Fruit fly (Drosophila melanogaster) whole organism, wandering third instar larva: Measurements from ENCODE around the gene lectin-21Cb.

ENCODE experiments used
- Abd-B ChIP-seq: fragments of >200 bp; optimal IDR thresholded peaks from 2 replicates; lab custom pipeline; 2017; ENCODE audit warnings: missing biosample characterization, missing genetic modification characterization
- CG32264 ChIP-seq: fragments of 200-800 bp; sonication (Bioruptor generic); optimal IDR thresholded peaks from 2 replicates; lab custom pipeline; 2016; ENCODE audit warnings: missing biosample characterization, missing genetic modification characterization
- CG9705 ChIP-seq: fragments of 200-800 bp; sonication (Bioruptor generic); optimal IDR thresholded peaks from 2 replicates; lab custom pipeline; 2018; ENCODE audit warnings: missing biosample characterization, mild to moderate bottlenecking, missing genetic modification characterization
- CrebA ChIP-seq: fragments of 200-800 bp; sonication (Bioruptor generic); optimal IDR thresholded peaks from 2 replicates; lab custom pipeline; 2016; ENCODE audit warnings: missing biosample characterization, mild to moderate bottlenecking, missing genetic modification characterization, borderline replicate concordance
- Dfd ChIP-seq: fragments of >200 bp; optimal IDR thresholded peaks from 2 replicates; lab custom pipeline; 2017; ENCODE audit warnings: missing biosample characterization, missing genetic modification characterization
- Dif ChIP-seq: fragments of 200-275, 200-300 bp; sonication (Bioruptor generic); optimal IDR thresholded peaks from 2 replicates; lab custom pipeline; 2018; ENCODE audit warnings: missing biosample characterization, missing genetic modification characterization; ENCODE audit not compliant: partially characterized antibody
- GATAd ChIP-seq: sonication (Bioruptor generic); optimal IDR thresholded peaks from 2 replicates; lab custom pipeline; 2016; ENCODE audit warnings: missing biosample characterization, missing genetic modification characterization
- HLH106 ChIP-seq: fragments of 200-800 bp; optimal IDR thresholded peaks from 3 replicates; lab custom pipeline; 2019; ENCODE audit warnings: missing biosample characterization, mild to moderate bottlenecking, missing genetic modification characterization, moderate library complexity
- Hnf4 ChIP-seq: fragments of 200-800 bp; sonication (Bioruptor generic); optimal IDR thresholded peaks from 2 replicates; lab custom pipeline; 2016; ENCODE audit warnings: missing biosample characterization, mild to moderate bottlenecking, missing genetic modification characterization
- Hr78 ChIP-seq: fragments of >200 bp; optimal IDR thresholded peaks from 2 replicates; lab custom pipeline; 2017; ENCODE audit warnings: missing biosample characterization, missing genetic modification characterization
- Hr83 ChIP-seq: fragments of 200-300 bp; sonication (Bioruptor generic); optimal IDR thresholded peaks from 2 replicates; lab custom pipeline; 2016; ENCODE audit warnings: missing biosample characterization, mild to moderate bottlenecking, missing genetic modification characterization, moderate library complexity; ENCODE audit not compliant: poor library complexity, severe bottlenecking
- Jra ChIP-seq: sonication (Bioruptor generic); optimal IDR thresholded peaks from 2 replicates; lab custom pipeline; 2016; ENCODE audit warnings: missing biosample characterization, missing genetic modification characterization
- Mio ChIP-seq: sonication (Bioruptor generic); optimal IDR thresholded peaks from 2 replicates; lab custom pipeline; 2016; ENCODE audit warnings: missing biosample characterization, missing genetic modification characterization
- Myc ChIP-seq: fragments of >200 bp; optimal IDR thresholded peaks from 2 replicates; lab custom pipeline; 2017
- N ChIP-seq: fragments of >200 bp; optimal IDR thresholded peaks from 2 replicates; lab custom pipeline; 2018; ENCODE audit warnings: missing biosample characterization, missing external identifiers, missing genetic modification characterization
- OdsH ChIP-seq: fragments of 200-800 bp; sonication (Bioruptor generic); optimal IDR thresholded peaks from 2 replicates; lab custom pipeline; 2016; ENCODE audit warnings: missing biosample characterization, mild to moderate bottlenecking, missing genetic modification characterization
- Rel ChIP-seq, 2 experiments: fragments of 200-800 bp; sonication (Bioruptor generic) in 1 of 2; optimal IDR thresholded peaks; 2 replicates in 1 of 2; 3 replicates in 1 of 2; lab custom pipeline; 2016 to 2019; ENCODE audit warnings: mild to moderate bottlenecking in 2 of 2, missing biosample characterization in 2 of 2, missing genetic modification characterization in 2 of 2, moderate library complexity in 1 of 2
- Sp1 ChIP-seq: fragments of 200-800 bp; sonication (Bioruptor generic); optimal IDR thresholded peaks from 3 replicates; lab custom pipeline; 2019; ENCODE audit warnings: missing biosample characterization, mild to moderate bottlenecking, missing genetic modification characterization, moderate library complexity
- Vsx2 ChIP-seq: fragments of 200-300, 225-300 bp; sonication (Bioruptor generic); optimal IDR thresholded peaks from 2 replicates; lab custom pipeline; 2018; ENCODE audit warnings: missing biosample characterization, missing genetic modification characterization; ENCODE audit not compliant: partially characterized antibody
- br ChIP-seq: fragments of 200-800 bp; sonication (Bioruptor generic); optimal IDR thresholded peaks from 2 replicates; lab custom pipeline; 2016; ENCODE audit warnings: missing biosample characterization, missing genetic modification characterization
- brk ChIP-seq: fragments of 200-800 bp; sonication (Bioruptor generic); optimal IDR thresholded peaks from 2 replicates; lab custom pipeline; 2016; ENCODE audit warnings: missing biosample characterization, mild to moderate bottlenecking, missing genetic modification characterization
- dl ChIP-seq, 2 experiments: fragments of 175-275, 200-275 bp in 1 of 2; fragments of 200-275 bp in 1 of 2; sonication (Bioruptor generic); optimal IDR thresholded peaks; lab custom pipeline; 2018; ENCODE audit warnings: mild to moderate bottlenecking in 2 of 2, missing biosample characterization in 2 of 2, missing genetic modification characterization in 2 of 2, moderate library complexity in 2 of 2; ENCODE audit not compliant: partially characterized antibody in 2 of 2, insufficient read depth in 1 of 2
- dmrt93B ChIP-seq: fragments of 200-800 bp; sonication (Bioruptor generic); optimal IDR thresholded peaks from 2 replicates; lab custom pipeline; 2018; ENCODE audit warnings: missing biosample characterization, mild to moderate bottlenecking, missing genetic modification characterization
- dsf ChIP-seq: sonication (Bioruptor generic); optimal IDR thresholded peaks from 2 replicates; lab custom pipeline; 2016; ENCODE audit warnings: missing biosample characterization, missing genetic modification characterization, borderline replicate concordance
- ey ChIP-seq: fragments of 200-800 bp; sonication (Bioruptor generic); optimal IDR thresholded peaks from 2 replicates; lab custom pipeline; 2016; ENCODE audit warnings: missing biosample characterization, missing genetic modification characterization
- foxo ChIP-seq, 2 experiments: fragments of 200-800 bp; sonication (Bioruptor generic); optimal IDR thresholded peaks; 2 replicates in 1 of 2; 3 replicates in 1 of 2; lab custom pipeline; 2016 to 2017; ENCODE audit warnings: missing biosample characterization in 2 of 2, missing genetic modification characterization in 2 of 2
- fru ChIP-seq: fragments of 200-800 bp; sonication (Bioruptor generic); optimal IDR thresholded peaks from 3 replicates; lab custom pipeline; 2016; ENCODE audit warnings: missing biosample characterization, mild to moderate bottlenecking, missing genetic modification characterization
- h ChIP-seq: fragments of 200-800 bp; sonication (Bioruptor generic); optimal IDR thresholded peaks from 3 replicates; lab custom pipeline; 2016; ENCODE audit warnings: missing biosample characterization, mild to moderate bottlenecking, missing genetic modification characterization
- jim ChIP-seq: fragments of 175-275, 200-325 bp; sonication (Bioruptor generic); optimal IDR thresholded peaks from 2 replicates; lab custom pipeline; 2016; ENCODE audit warnings: missing biosample characterization, mild to moderate bottlenecking, missing genetic modification characterization
- lola ChIP-seq: fragments of >200 bp; optimal IDR thresholded peaks from 2 replicates; lab custom pipeline; 2017; ENCODE audit warnings: missing biosample characterization, missing genetic modification characterization
- pan ChIP-seq: fragments of >200 bp; optimal IDR thresholded peaks from 2 replicates; lab custom pipeline; 2017
- psq ChIP-seq: fragments of 200-800 bp; sonication (Bioruptor generic); optimal IDR thresholded peaks from 3 replicates; lab custom pipeline; 2017; ENCODE audit warnings: missing biosample characterization, mild to moderate bottlenecking, missing genetic modification characterization, moderate library complexity
- rgr ChIP-seq: fragments of 200-800 bp; sonication (Bioruptor generic); optimal IDR thresholded peaks from 3 replicates; lab custom pipeline; 2016; ENCODE audit warnings: missing biosample characterization, mild to moderate bottlenecking, missing genetic modification characterization
- sage ChIP-seq: fragments of 200-800 bp; sonication (Bioruptor generic); optimal IDR thresholded peaks from 2 replicates; lab custom pipeline; 2016; ENCODE audit warnings: missing biosample characterization, mild to moderate bottlenecking, missing genetic modification characterization
- sv ChIP-seq: fragments of 200-800 bp; sonication (Bioruptor generic); optimal IDR thresholded peaks from 3 replicates; lab custom pipeline; 2016; ENCODE audit warnings: missing biosample characterization, missing genetic modification characterization
- tai ChIP-seq: sonication (Bioruptor generic); optimal IDR thresholded peaks from 2 replicates; lab custom pipeline; 2016; ENCODE audit warnings: missing biosample characterization, missing genetic modification characterization
- usp ChIP-seq: fragments of >200 bp; optimal IDR thresholded peaks from 2 replicates; lab custom pipeline; 2017; ENCODE audit warnings: missing biosample characterization, missing genetic modification characterization
- woc ChIP-seq: sonication (Bioruptor generic); optimal IDR thresholded peaks from 2 replicates; lab custom pipeline; 2016; ENCODE audit warnings: missing biosample characterization, mild to moderate bottlenecking, missing genetic modification characterization

Gene lectin-21Cb

dm6 chr2L:621101-621500 lies at the start of gene lectin-21Cb:
Gene lectin-21Cb, minus strand, starts transcription at chr2L:621201.
- TF ChIP-seq fru (GFP tag; lab: Kevin White, UChicago): no peak
- TF ChIP-seq, all 38 proteins: peak for 0

- TF ChIP-seq Vsx2 (GFP tag; lab: Kevin White, UChicago) (no peak), usp (GFP tag; lab: Kevin White, UChicago) (no peak), CrebA (GFP tag; lab: Kevin White, UChicago) (peak; percentile 65), brk (GFP tag; lab: Kevin White, UChicago) (peak; percentile 76), ey (GFP tag; lab: Kevin White, UChicago) (peak; percentile 93), Jra (peak; percentile 40), tai (peak; percentile 63), CG9705 (no peak), Sp1 (peak; percentile 77), foxo (GFP tag; optimal IDR thresholded peaks at IDR 0.05; lab: Kevin White, UChicago) (peak; percentile 68 to 92), fru (GFP tag; lab: Kevin White, UChicago) (peak; percentile 92), rgr (GFP tag; lab: Kevin White, UChicago) (peak; percentile 92), h (GFP tag; lab: Kevin White, UChicago) (peak; percentile 94), HLH106 (tag; lab: Kevin White, UChicago) (peak; percentile 84), lola (GFP tag; lab: Kevin White, UChicago) (no peak), psq (GFP tag; lab: Kevin White, UChicago) (peak; percentile 84), jim (GFP tag; lab: Kevin White, UChicago) (no peak), woc (GFP tag; lab: Kevin White, UChicago) (peak; percentile 85), N (GFP tag; lab: Kevin White, UChicago) (no peak), Rel (GFP tag; optimal IDR thresholded peaks at IDR 0.05; lab: Kevin White, UChicago) (peak; percentile 68), Rel (tag; optimal IDR thresholded peaks at IDR 0.05; lab: Kevin White, UChicago) (no peak), br (GFP tag; lab: Kevin White, UChicago) (peak; percentile 89), sage (GFP tag; lab: Kevin White, UChicago) (peak; percentile 81), CG32264 (GFP tag; lab: Kevin White, UChicago) (peak; percentile 81), Hnf4 (peak; percentile 91), dmrt93B (peak; percentile 80), OdsH (peak; percentile 88)
These were observed 49.8 kb upstream of the lectin-21Cb start for dm6 chr2L:670771-671170.

dm6 chr2L:668948-669581 lies 48.1 kb upstream of the lectin-21Cb start:
- TF ChIP-seq dsf (GFP tag; lab: Kevin White, UChicago) (no peak), br (GFP tag; lab: Kevin White, UChicago) (peak; percentile 85), Hr78 (GFP tag; lab: Kevin White, UChicago) (no peak), Dfd (GFP tag; lab: Kevin White, UChicago) (no peak), CG9705 (peak; percentile 46), Hnf4 (peak; percentile 71), dmrt93B (peak; percentile 72), fru (GFP tag; lab: Kevin White, UChicago) (peak; percentile 91), rgr (GFP tag; lab: Kevin White, UChicago) (peak; percentile 86), HLH106 (tag; lab: Kevin White, UChicago) (peak; percentile 89), lola (GFP tag; lab: Kevin White, UChicago) (no peak), usp (GFP tag; lab: Kevin White, UChicago) (no peak), CrebA (GFP tag; lab: Kevin White, UChicago) (no peak), woc (GFP tag; lab: Kevin White, UChicago) (peak; percentile 83), ey (GFP tag; lab: Kevin White, UChicago) (peak; percentile 88), tai (peak; percentile 44), Abd-B (GFP tag; lab: Kevin White, UChicago) (no peak), N (GFP tag; lab: Kevin White, UChicago) (no peak), Vsx2 (GFP tag; lab: Kevin White, UChicago) (peak; percentile 20), Sp1 (peak; percentile 85), sv (no peak), Jra (no peak), psq (GFP tag; lab: Kevin White, UChicago) (peak; percentile 68), Rel (GFP tag; optimal IDR thresholded peaks at IDR 0.05; lab: Kevin White, UChicago) (no peak), Rel (tag; optimal IDR thresholded peaks at IDR 0.05; lab: Kevin White, UChicago) (peak; percentile 30), Myc (no peak), brk (GFP tag; lab: Kevin White, UChicago) (peak; percentile 82), h (GFP tag; lab: Kevin White, UChicago) (peak; percentile 88), Dif (GFP tag; lab: Kevin White, UChicago) (no peak), Mio (GFP tag; lab: Kevin White, UChicago) (no peak), pan (lab: Kevin White, UChicago) (no peak), foxo (GFP tag; optimal IDR thresholded peaks at IDR 0.05; lab: Kevin White, UChicago) (peak in 1 of 2 experiments; percentile 88), dl (GFP tag; optimal IDR thresholded peaks at IDR 0.05; lab: Kevin White, UChicago; ENCODE audit: insufficient read depth in 1 of 2, partially characterized antibody in 2 of 2) (no peak), jim (GFP tag; lab: Kevin White, UChicago) (no peak), sage (GFP tag; lab: Kevin White, UChicago) (peak; percentile 71), GATAd (GFP tag; lab: Kevin White, UChicago) (no peak), Hr83 (no peak), CG32264 (GFP tag; lab: Kevin White, UChicago) (peak; percentile 25), OdsH (peak; percentile 83)
